Fruit fly (Drosophila melanogaster): ENCODE data around the gene Nplp3.

DNA sequence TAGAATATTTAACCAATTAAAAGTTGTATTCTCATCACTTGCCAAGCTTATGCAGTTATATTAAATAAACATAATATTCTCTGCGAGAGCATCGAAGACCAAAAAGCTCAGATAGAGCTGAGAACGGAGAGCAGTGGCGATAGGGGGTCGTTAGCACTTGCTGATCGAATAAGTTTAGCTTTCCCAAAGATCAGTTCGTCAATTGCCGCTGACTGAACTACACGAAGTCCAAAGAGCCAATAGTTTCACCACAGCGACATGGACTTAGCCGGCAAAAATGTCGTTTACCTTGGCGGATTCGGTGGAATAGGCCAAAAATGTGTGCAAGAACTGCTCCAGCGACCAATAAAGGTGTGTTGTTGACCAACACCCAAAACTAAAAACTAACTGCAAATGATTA lies 50.4 kb downstream of the Nplp3 start, which contains the start of gene CG4842:
- TF ChIP-seq Crg-1 (GFP tag; optimal IDR thresholded peaks at IDR 0.05): no peak
- TF ChIP-seq Mnt (GFP tag; optimal IDR thresholded peaks at IDR 0.05): no peak
- no peak for TF ChIP-seq CG7101 (tag; optimal IDR thresholded peaks at IDR 0.05)
- no peak for TF ChIP-seq CG33017 (tag; optimal IDR thresholded peaks at IDR 0.05)
- no peak for TF ChIP-seq ovo (GFP tag; optimal IDR thresholded peaks at IDR 0.05)

All from whole organism, adult.